Fruit fly (Drosophila melanogaster): ENCODE data around the gene CG7148.
A peak's percentile ranks its signal among the peaks of the same experiment; 100 is the strongest.

The CG7148 gene

DNA sequence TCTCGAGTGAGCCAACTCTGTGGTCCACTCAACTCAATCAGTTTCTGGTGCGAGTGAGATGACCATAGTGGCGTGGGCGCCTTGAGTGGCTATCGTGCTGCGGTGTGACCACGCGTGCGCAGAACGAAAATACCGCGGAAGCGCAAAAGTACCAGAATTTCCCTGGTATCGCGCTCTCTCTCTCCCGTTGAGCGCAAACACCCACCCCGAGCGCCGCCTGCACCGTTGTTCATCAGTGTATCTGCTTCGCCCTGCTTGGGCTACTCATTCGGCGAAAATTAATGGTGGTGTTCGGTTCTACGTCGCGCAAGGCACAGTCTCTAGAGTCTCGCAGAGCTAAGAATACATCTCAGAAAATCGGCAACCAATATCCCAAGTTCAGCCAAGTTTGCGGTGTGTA lies 47.3 kb upstream of the CG7148 start:
- TF ChIP-seq sage (GFP tag; optimal IDR thresholded peaks at IDR 0.05) (peak; percentile 64), dl (GFP tag; optimal IDR thresholded peaks at IDR 0.05; ENCODE audit: insufficient read depth in 1 of 2, partially characterized antibody in 2 of 2) (peak; percentile 45 to 54), Vsx2 (GFP tag; optimal IDR thresholded peaks at IDR 0.05; ENCODE audit: partially characterized antibody) (peak; percentile 38), usp (GFP tag; optimal IDR thresholded peaks at IDR 0.05) (no peak), tai (GFP tag; optimal IDR thresholded peaks at IDR 0.05) (no peak), Rel (GFP tag; optimal IDR thresholded peaks at IDR 0.05) (no peak), Rel (tag; optimal IDR thresholded peaks at IDR 0.05) (peak; percentile 79), CG32264 (GFP tag; optimal IDR thresholded peaks at IDR 0.05) (no peak), fru (GFP tag; optimal IDR thresholded peaks at IDR 0.05) (peak; percentile 92), brk (GFP tag; optimal IDR thresholded peaks at IDR 0.05) (peak; percentile 24), jim (GFP tag; optimal IDR thresholded peaks at IDR 0.05) (no peak), OdsH (GFP tag; optimal IDR thresholded peaks at IDR 0.05) (peak; percentile 52), Sp1 (GFP tag; optimal IDR thresholded peaks at IDR 0.05) (peak; percentile 72), sv (GFP tag; optimal IDR thresholded peaks at IDR 0.05) (no peak), lola (GFP tag; optimal IDR thresholded peaks at IDR 0.05) (no peak), Hr83 (GFP tag; optimal IDR thresholded peaks at IDR 0.05; ENCODE audit: poor library complexity, severe bottlenecking) (peak; percentile 57), Hnf4 (GFP tag; optimal IDR thresholded peaks at IDR 0.05) (peak; percentile 29), br (GFP tag; optimal IDR thresholded peaks at IDR 0.05) (peak; percentile 64), Mio (GFP tag; optimal IDR thresholded peaks at IDR 0.05) (peak; percentile 21), Myc (optimal IDR thresholded peaks at IDR 0.05) (peak; percentile 59), N (GFP tag; optimal IDR thresholded peaks at IDR 0.05) (no peak), woc (GFP tag; optimal IDR thresholded peaks at IDR 0.05) (no peak), ey (GFP tag; optimal IDR thresholded peaks at IDR 0.05) (peak; percentile 21), dsf (GFP tag; optimal IDR thresholded peaks at IDR 0.05; ENCODE audit: borderline replicate concordance) (no peak), h (GFP tag; optimal IDR thresholded peaks at IDR 0.05) (peak; percentile 67), Abd-B (GFP tag; optimal IDR thresholded peaks at IDR 0.05) (no peak), rgr (GFP tag; optimal IDR thresholded peaks at IDR 0.05) (peak; percentile 71), Jra (GFP tag; optimal IDR thresholded peaks at IDR 0.05) (no peak), Dfd (GFP tag; optimal IDR thresholded peaks at IDR 0.05) (no peak), CrebA (GFP tag; optimal IDR thresholded peaks at IDR 0.05; ENCODE audit: borderline replicate concordance) (no peak), psq (GFP tag; optimal IDR thresholded peaks at IDR 0.05) (peak; percentile 73), HLH106 (tag; optimal IDR thresholded peaks at IDR 0.05) (peak; percentile 39), foxo (GFP tag; optimal IDR thresholded peaks at IDR 0.05) (peak in 1 of 2 experiments; percentile 54), Dif (GFP tag; optimal IDR thresholded peaks at IDR 0.05; ENCODE audit: partially characterized antibody) (peak; percentile 64), dmrt93B (GFP tag; optimal IDR thresholded peaks at IDR 0.05) (no peak)

DNA sequence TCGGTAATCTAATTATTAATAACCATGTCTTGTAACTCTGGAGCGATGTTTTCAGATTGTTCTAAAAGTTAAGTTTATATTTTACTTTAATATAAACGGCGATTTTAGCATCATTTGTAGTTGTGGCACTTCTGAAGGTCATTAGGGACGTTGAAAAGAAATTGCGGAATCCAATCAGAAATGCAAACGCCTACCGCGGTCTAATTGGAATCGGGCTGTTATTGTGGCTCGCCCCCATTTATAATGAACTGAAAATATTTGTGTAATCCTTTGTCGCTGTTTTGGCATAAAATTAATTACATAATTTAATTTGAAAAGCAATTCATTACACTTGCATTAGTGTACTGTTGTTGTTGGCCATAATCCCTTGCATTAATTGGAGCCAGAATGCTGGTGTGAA lies 46.2 kb upstream of the CG7148 start:
- no peak for TF ChIP-seq N (GFP tag; optimal IDR thresholded peaks at IDR 0.05)
- no peak for TF ChIP-seq Hr83 (GFP tag; optimal IDR thresholded peaks at IDR 0.05; ENCODE audit: poor library complexity, severe bottlenecking)
- no peak for TF ChIP-seq Myc (optimal IDR thresholded peaks at IDR 0.05)

DNA sequence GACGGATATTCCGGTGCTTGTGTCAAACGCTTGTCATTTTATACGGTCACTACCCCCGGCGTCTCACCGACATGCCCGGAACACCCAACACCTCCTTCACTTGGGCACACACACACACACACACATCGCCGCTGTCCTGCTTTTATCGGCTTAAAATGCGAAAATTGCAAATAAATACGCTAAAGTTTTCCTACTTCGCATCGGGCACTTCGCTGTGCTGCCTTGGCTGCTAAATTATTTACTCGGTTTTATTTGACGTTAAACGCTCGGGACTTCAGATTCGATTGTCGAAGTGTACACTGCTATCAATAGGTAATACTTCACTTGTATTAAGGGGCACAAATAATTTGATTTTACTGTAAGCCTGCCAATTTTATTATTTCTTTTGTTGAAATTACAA lies 39.8 kb upstream of the CG7148 start:
- no peak for TF ChIP-seq CrebA (GFP tag; optimal IDR thresholded peaks at IDR 0.05; ENCODE audit: borderline replicate concordance)
- TF ChIP-seq Dfd (GFP tag; optimal IDR thresholded peaks at IDR 0.05), result peak; percentile 91

DNA sequence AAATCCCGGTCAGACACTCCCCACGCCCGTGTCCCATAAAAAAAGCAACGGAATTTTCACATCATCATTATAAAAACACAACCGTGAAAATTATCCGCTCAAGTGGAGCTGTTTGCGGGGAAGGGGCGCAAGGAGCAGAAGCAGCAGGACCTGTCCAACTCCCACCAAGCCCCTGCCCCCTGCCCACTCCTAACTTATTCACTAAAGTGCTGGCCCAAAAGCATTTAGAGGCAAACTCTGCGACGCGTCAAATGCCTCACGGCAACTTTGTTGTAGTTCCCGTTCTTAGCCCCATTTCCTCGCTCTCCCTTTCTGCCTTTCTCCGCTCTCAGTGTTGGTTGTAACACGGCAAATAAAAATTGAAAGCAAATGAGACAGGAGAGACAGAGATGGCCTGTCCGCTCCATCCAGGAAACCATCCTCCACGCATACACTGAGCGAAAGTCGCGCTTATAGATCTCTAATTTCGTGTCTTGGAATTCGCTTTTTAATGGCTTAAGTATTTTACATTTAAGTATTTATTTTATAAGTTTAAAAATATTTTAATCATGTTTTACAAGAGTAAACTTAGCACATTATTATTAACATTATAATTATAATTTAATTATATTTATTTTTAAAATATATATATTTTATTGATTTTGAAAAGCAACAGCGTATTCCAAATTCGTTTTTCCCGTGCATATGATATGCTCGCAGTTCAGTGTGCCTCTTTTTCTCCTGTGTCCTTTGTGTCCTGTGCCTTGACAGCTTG lies 27.4 kb upstream of the CG7148 start:
- no peak for TF ChIP-seq rgr (GFP tag; optimal IDR thresholded peaks at IDR 0.05)
- TF ChIP-seq usp (GFP tag; optimal IDR thresholded peaks at IDR 0.05), result no peak
- no peak for TF ChIP-seq Jra (GFP tag; optimal IDR thresholded peaks at IDR 0.05)
- TF ChIP-seq OdsH (GFP tag; optimal IDR thresholded peaks at IDR 0.05), result no peak
- no peak for TF ChIP-seq fru (GFP tag; optimal IDR thresholded peaks at IDR 0.05)
- no peak for TF ChIP-seq Mio (GFP tag; optimal IDR thresholded peaks at IDR 0.05)
- peak in 1 of 2 experiments; percentile 12 for TF ChIP-seq foxo (GFP tag; optimal IDR thresholded peaks at IDR 0.05)
- no peak for TF ChIP-seq dsf (GFP tag; optimal IDR thresholded peaks at IDR 0.05; ENCODE audit: borderline replicate concordance)
- TF ChIP-seq HLH106 (tag; optimal IDR thresholded peaks at IDR 0.05), result peak; percentile 18
- TF ChIP-seq psq (GFP tag; optimal IDR thresholded peaks at IDR 0.05), result no peak
- TF ChIP-seq CG9705 (GFP tag; optimal IDR thresholded peaks at IDR 0.05), result no peak
- no peak for TF ChIP-seq h (GFP tag; optimal IDR thresholded peaks at IDR 0.05)
- TF ChIP-seq Abd-B (GFP tag; optimal IDR thresholded peaks at IDR 0.05), result no peak
- no peak for TF ChIP-seq dmrt93B (GFP tag; optimal IDR thresholded peaks at IDR 0.05)
- peak; percentile 14 for TF ChIP-seq Sp1 (GFP tag; optimal IDR thresholded peaks at IDR 0.05)
- no peak for TF ChIP-seq Dfd (GFP tag; optimal IDR thresholded peaks at IDR 0.05)
- TF ChIP-seq Hr78 (GFP tag; optimal IDR thresholded peaks at IDR 0.05), result no peak
